Worm (Caenorhabditis elegans) whole organism, L1 larva: ENCODE measurements around the gene nep-2.

ENCODE experiments used
- C16A3.4 ChIP-seq: fragments of 150-350 bp; optimal IDR thresholded peaks from 2 replicates; lab custom pipeline; 2014; ENCODE audit warnings: missing biosample characterization, missing genetic modification characterization
- ceh-63 ChIP-seq: fragments of 200-800 bp; sonication (Bioruptor generic); optimal IDR thresholded peaks from 2 replicates; lab custom pipeline; 2018; ENCODE audit warnings: mild to moderate bottlenecking, missing genetic modification characterization, missing compliant biosample characterization
- lin-15B ChIP-seq: fragments of 150-350 bp; sonication (generic microtip); optimal IDR thresholded peaks from 3 replicates; lab custom pipeline; 2014; ENCODE audit warnings: missing biosample characterization, missing genetic modification characterization
- mdl-1 ChIP-seq, 2 experiments: fragments of 150-350 bp; optimal IDR thresholded peaks; 2 replicates each; lab custom pipeline; 2014 to 2017; ENCODE audit warnings: missing biosample characterization in 2 of 2, missing genetic modification characterization in 2 of 2, inconsistent platforms in 1 of 2
- nhr-20 ChIP-seq: sonication (generic microtip); optimal IDR thresholded peaks from 2 replicates; lab custom pipeline; 2016; ENCODE audit warnings: mild to moderate bottlenecking, missing genetic modification characterization, missing compliant biosample characterization
- nhr-237 ChIP-seq: fragments of 150-350 bp; optimal IDR thresholded peaks from 2 replicates; lab custom pipeline; 2014; ENCODE audit warnings: missing biosample characterization, missing genetic modification characterization
- nhr-76 ChIP-seq: sonication (generic microtip); optimal IDR thresholded peaks from 2 replicates; lab custom pipeline; 2017; ENCODE audit warnings: missing biosample characterization, missing genetic modification characterization
- sptf-1 ChIP-seq: fragments of 150-350 bp; optimal IDR thresholded peaks from 2 replicates; lab custom pipeline; 2014; ENCODE audit warnings: missing biosample characterization, missing genetic modification characterization
- unc-62 ChIP-seq: fragments of 150-350 bp; optimal IDR thresholded peaks from 2 replicates; lab custom pipeline; 2014; ENCODE audit warnings: missing biosample characterization, missing genetic modification reagents, missing genetic modification characterization
- zip-4 ChIP-seq: fragments of 200-800 bp; sonication (Bioruptor generic); optimal IDR thresholded peaks from 2 replicates; lab custom pipeline; 2018; ENCODE audit warnings: mild to moderate bottlenecking, missing genetic modification characterization, moderate library complexity, missing compliant biosample characterization

DNA sequence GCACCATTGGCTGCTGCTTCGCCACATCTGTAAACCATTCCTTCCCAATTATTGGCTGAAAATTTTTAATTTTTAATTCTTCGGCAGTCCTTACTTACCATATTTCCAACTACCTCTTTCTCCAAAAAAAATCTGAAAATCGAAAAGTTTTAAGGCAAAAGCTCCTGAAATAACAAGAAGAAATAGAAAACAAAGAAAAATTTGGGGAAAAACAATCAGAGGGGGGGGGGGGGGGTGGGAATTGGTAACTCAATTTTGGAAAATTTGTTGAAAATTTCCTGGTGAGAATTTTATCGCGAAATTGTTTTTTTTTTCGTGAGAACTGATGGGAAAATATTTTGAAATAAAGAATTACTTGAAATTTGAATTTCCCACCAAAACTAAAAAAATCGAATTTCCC is 33.1 kb downstream of the nep-2 start, which contains the start of gene set-11:
- no peak for TF ChIP-seq mdl-1 (tag; optimal IDR thresholded peaks at IDR 0.05; lab: Kevin White, UChicago)
- no peak for TF ChIP-seq unc-62 (GFP tag; lab: Kevin White, UChicago)
- TF ChIP-seq nhr-20 (tag; lab: Kevin White, UChicago), result no peak
- TF ChIP-seq nhr-76 (tag; lab: Kevin White, UChicago), result no peak
- TF ChIP-seq C16A3.4 (tag; lab: Kevin White, UChicago), result no peak
- TF ChIP-seq ceh-63 (GFP tag; lab: Kevin White, UChicago), result no peak
- TF ChIP-seq sptf-1 (tag; lab: Kevin White, UChicago), result no peak
- TF ChIP-seq lin-15B (tag; lab: Kevin White, UChicago), result no peak
- no peak for TF ChIP-seq nhr-237 (tag; lab: Kevin White, UChicago)
- no peak for TF ChIP-seq zip-4
